Worm (Caenorhabditis elegans) whole organism, L1 larva: ENCODE measurements around the gene ostb-1.

Source experiments
- aly-2 ChIP-seq: fragments of 150-350 bp; optimal IDR thresholded peaks from 2 replicates; lab custom pipeline; 2014; ENCODE audit warnings: missing biosample characterization, missing genetic modification characterization
- blmp-1 ChIP-seq: fragments of 150-350 bp; optimal IDR thresholded peaks from 2 replicates; lab custom pipeline; 2014; ENCODE audit warnings: missing biosample characterization, missing genetic modification characterization
- ceh-90 ChIP-seq: sonication (generic microtip); optimal IDR thresholded peaks from 2 replicates; lab custom pipeline; 2016; ENCODE audit warnings: missing genetic modification characterization, missing compliant biosample characterization
- ces-1 ChIP-seq: fragments of 150-350 bp; optimal IDR thresholded peaks from 2 replicates; lab custom pipeline; 2014; ENCODE audit warnings: missing biosample characterization, missing genetic modification reagents, missing genetic modification characterization
- dpl-1 ChIP-seq, 3 experiments: fragments of 150-350 bp in 2 of 3; sonication (generic microtip) in 1 of 3; optimal IDR thresholded peaks; 2 replicates each; lab custom pipeline; 2014 to 2017; ENCODE audit warnings: missing biosample characterization in 3 of 3, missing genetic modification characterization in 3 of 3, missing genetic modification reagents in 3 of 3
- efl-1 ChIP-seq, 4 experiments: fragments of 150-350 bp; optimal IDR thresholded peaks in 3 of 4; peaks in 1 of 4; 1 replicate in 1 of 4; 2 replicates in 3 of 4; lab custom pipeline; 2014; ENCODE audit warnings: missing biosample characterization in 2 of 4, missing genetic modification characterization in 2 of 4, missing genetic modification reagents in 2 of 4
- fkh-4 ChIP-seq: sonication (generic microtip); optimal IDR thresholded peaks from 2 replicates; lab custom pipeline; 2016; ENCODE audit warnings: missing compliant biosample characterization, missing genetic modification characterization, borderline replicate concordance
- hlh-17 ChIP-seq: fragments of 200-800 bp; sonication (Bioruptor generic); optimal IDR thresholded peaks from 2 replicates; lab custom pipeline; 2018; ENCODE audit warnings: missing genetic modification characterization, mild to moderate bottlenecking, missing compliant biosample characterization, moderate library complexity, borderline replicate concordance
- irx-1 ChIP-seq: sonication (generic microtip); optimal IDR thresholded peaks from 2 replicates; lab custom pipeline; 2016; ENCODE audit warnings: missing genetic modification characterization, missing compliant biosample characterization
- lin-13 ChIP-seq: fragments of 150-350 bp; optimal IDR thresholded peaks from 2 replicates; lab custom pipeline; 2014; ENCODE audit warnings: missing biosample characterization, missing genetic modification reagents, missing genetic modification characterization
- lin-14 ChIP-seq: fragments of 200-800 bp; sonication (Bioruptor generic); optimal IDR thresholded peaks from 2 replicates; lab custom pipeline; 2018; ENCODE audit warnings: mild to moderate bottlenecking, missing genetic modification characterization, moderate library complexity, missing compliant biosample characterization
- lin-35 ChIP-seq, 2 experiments: fragments of 150-350 bp; optimal IDR thresholded peaks; 2 replicates each; lab custom pipeline; 2014; ENCODE audit warnings: missing biosample characterization in 2 of 2, missing genetic modification characterization in 2 of 2, missing genetic modification reagents in 2 of 2
- lin-39 ChIP-seq: fragments of 150-350 bp; optimal IDR thresholded peaks from 2 replicates; lab custom pipeline; 2014; ENCODE audit warnings: missing biosample characterization, missing genetic modification reagents, missing genetic modification characterization
- lsy-2 ChIP-seq, 2 experiments: fragments of 150-350 bp; optimal IDR thresholded peaks; 2 replicates each; lab custom pipeline; 2014; ENCODE audit warnings: missing biosample characterization in 2 of 2, missing genetic modification characterization in 2 of 2
- mep-1 ChIP-seq: fragments of 150-350 bp; optimal IDR thresholded peaks from 2 replicates; lab custom pipeline; 2014; ENCODE audit warnings: missing biosample characterization, missing genetic modification characterization
- nhr-19 ChIP-seq: fragments of 200-800 bp; sonication (Bioruptor generic); conservative IDR thresholded peaks from 2 replicates; pipeline ENCODE4 v1.3.6; 2022; ENCODE audit warnings: missing genetic modification characterization, missing compliant biosample characterization
- nhr-77 ChIP-seq: fragments of 150-350 bp; optimal IDR thresholded peaks from 2 replicates; lab custom pipeline; 2014; ENCODE audit warnings: missing biosample characterization, missing genetic modification characterization
- nhr-85 ChIP-seq: sonication (generic microtip); peaks from one replicate; lab custom pipeline; 2016; ENCODE audit warnings: missing genetic modification characterization, inconsistent platforms, missing compliant biosample characterization
- nhr-90 ChIP-seq: sonication (generic microtip); optimal IDR thresholded peaks from 2 replicates; lab custom pipeline; 2016; ENCODE audit warnings: mild to moderate bottlenecking, missing genetic modification characterization, missing compliant biosample characterization; ENCODE audit not compliant: poor library complexity
- rnt-1 ChIP-seq: sonication (generic microtip); optimal IDR thresholded peaks from 2 replicates; lab custom pipeline; 2016; ENCODE audit warnings: mild to moderate bottlenecking, missing genetic modification characterization, moderate library complexity, missing compliant biosample characterization
- sup-37 ChIP-seq: fragments of 200-800 bp; sonication (Bioruptor generic); optimal IDR thresholded peaks from 2 replicates; lab custom pipeline; 2018; ENCODE audit warnings: mild to moderate bottlenecking, missing genetic modification characterization, missing compliant biosample characterization
- tbx-2 ChIP-seq: sonication (generic microtip); optimal IDR thresholded peaks from 2 replicates; lab custom pipeline; 2016; ENCODE audit warnings: missing genetic modification characterization, missing compliant biosample characterization
- tlp-1 ChIP-seq: fragments of 150-350 bp; optimal IDR thresholded peaks from 2 replicates; lab custom pipeline; 2014; ENCODE audit warnings: missing biosample characterization, missing genetic modification characterization
- unc-62 ChIP-seq: fragments of 150-350 bp; optimal IDR thresholded peaks from 2 replicates; lab custom pipeline; 2014; ENCODE audit warnings: missing biosample characterization, missing genetic modification reagents, missing genetic modification characterization
- unc-98 ChIP-seq: fragments of 200-800 bp; sonication (Bioruptor generic); IDR thresholded peaks from 2 replicates; pipeline ENCODE4 v1.3.6; 2022; ENCODE audit warnings: missing genetic modification characterization, missing compliant biosample characterization

Gene ostb-1

ce11 chrII:7839703-7840102 lies 24.6 kb upstream of the ostb-1 start:
- TF ChIP-seq nhr-90 (tag; lab: Kevin White, UChicago): no peak
- TF ChIP-seq ces-1 (GFP tag; lab: Kevin White, UChicago): no peak
- no peak for TF ChIP-seq fkh-4 (tag; lab: Kevin White, UChicago)
- TF ChIP-seq rnt-1 (tag; lab: Kevin White, UChicago): peak; percentile 15
- TF ChIP-seq lin-35 (GFP tag; optimal IDR thresholded peaks at IDR 0.05; lab: Kevin White, UChicago): peak in 1 of 2 experiments; percentile 8
- TF ChIP-seq blmp-1 (tag; lab: Kevin White, UChicago): peak; percentile 90
- TF ChIP-seq lin-14 (GFP tag; lab: Kevin White, UChicago): peak; percentile 47

ce11 chrII:7842053-7842452 lies 22.3 kb upstream of the ostb-1 start, which contains the start of gene klp-3:
Gene klp-3, plus strand, starts transcription at chrII:7842353.
- TF ChIP-seq nhr-85 (tag; lab: Kevin White, UChicago) (peak; percentile 61), tlp-1 (tag; lab: Kevin White, UChicago) (no peak)

ce11 chrII:7845571-7846236 lies 18.6 kb upstream of the ostb-1 start, which contains the start of gene T09A5.4:
Gene T09A5.4, plus strand, starts transcription at chrII:7846186.
- TF ChIP-seq efl-1 (optimal IDR thresholded peaks at IDR 0.05; lab: Kevin White, UChicago) (peak in 1 of 2 experiments; percentile 10), efl-1 (GFP tag; optimal IDR thresholded peaks at IDR 0.05 in 1 of 2; lab: Kevin White, UChicago) (no peak), lin-14 (GFP tag; lab: Kevin White, UChicago) (peak; percentile 14), lin-13 (GFP tag; lab: Kevin White, UChicago) (no peak), dpl-1 (GFP tag; optimal IDR thresholded peaks at IDR 0.05; lab: Kevin White, UChicago) (peak in 1 of 3 experiments; percentile 18), lsy-2 (tag; optimal IDR thresholded peaks at IDR 0.05; lab: Kevin White, UChicago) (peak in 1 of 2 experiments; percentile 32), lin-39 (tag; lab: Kevin White, UChicago) (no peak), nhr-77 (tag; lab: Kevin White, UChicago) (peak; percentile 7), sup-37 (GFP tag; lab: Kevin White, UChicago) (no peak)

DNA sequence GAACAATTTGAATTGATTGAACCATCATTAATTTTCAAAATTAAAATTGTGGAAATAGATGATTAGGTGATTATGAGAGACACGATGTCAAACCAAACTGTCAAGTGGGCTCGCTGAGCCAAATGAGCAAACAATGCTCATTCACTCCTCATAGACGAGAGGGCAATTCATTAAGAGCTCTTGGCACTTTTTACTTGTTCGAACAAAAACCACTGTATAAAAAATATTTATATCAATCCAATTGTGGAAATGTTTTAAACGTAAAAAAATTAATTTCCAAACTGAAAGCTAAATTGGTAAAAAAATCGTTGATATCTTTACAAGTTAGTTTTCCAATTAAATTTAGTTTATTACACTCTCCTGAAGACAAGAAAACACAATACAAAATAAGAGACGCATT lies 14.6 kb upstream of the ostb-1 start, which contains the start of gene acr-7:
TSS of gene acr-7 (minus strand) at position 101 of the 400 bp plus-strand sequence.
- no peak for TF ChIP-seq hlh-17 (GFP tag; lab: Kevin White, UChicago)
- no peak for TF ChIP-seq ceh-90 (tag; lab: Kevin White, UChicago)
- no peak for TF ChIP-seq unc-98 (GFP tag; lab: Robert Waterston, UW)
- TF ChIP-seq irx-1 (tag; lab: Kevin White, UChicago): no peak
- TF ChIP-seq lin-13 (GFP tag; lab: Kevin White, UChicago): no peak
- TF ChIP-seq nhr-19: no peak

DNA sequence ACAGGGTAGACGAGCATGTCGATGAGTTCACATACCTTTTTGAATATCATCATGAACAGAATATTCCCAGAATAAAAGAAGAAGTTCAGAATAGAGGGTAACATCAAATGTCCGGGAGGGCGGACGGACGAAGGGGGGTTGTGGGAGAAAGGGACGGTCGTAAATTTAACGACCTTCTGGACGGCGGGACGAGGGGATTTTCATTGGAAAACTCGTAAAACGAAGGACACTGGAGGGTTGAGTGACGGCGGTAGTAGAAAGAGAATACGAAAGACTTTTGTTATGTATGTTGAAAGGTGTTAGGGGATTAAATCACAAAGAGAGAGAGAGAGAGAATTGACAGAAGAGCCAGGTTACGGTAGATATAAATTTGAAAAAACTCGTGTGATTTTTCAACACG lies 13.7 kb upstream of the ostb-1 start:
- TF ChIP-seq lsy-2 (tag; optimal IDR thresholded peaks at IDR 0.05; lab: Kevin White, UChicago): peak in 1 of 2 experiments; percentile 24
- peak; percentile 28 for TF ChIP-seq rnt-1 (tag; lab: Kevin White, UChicago)
- TF ChIP-seq blmp-1 (tag; lab: Kevin White, UChicago): peak; percentile 78
- no peak for TF ChIP-seq unc-62
- no peak for TF ChIP-seq irx-1 (tag; lab: Kevin White, UChicago)
- peak; percentile 59 for TF ChIP-seq lin-14 (GFP tag; lab: Kevin White, UChicago)
- TF ChIP-seq tbx-2 (tag; lab: Kevin White, UChicago): no peak
- no peak for TF ChIP-seq efl-1 (optimal IDR thresholded peaks at IDR 0.05; lab: Kevin White, UChicago)
- peak in 1 of 2 experiments; percentile 42 for TF ChIP-seq efl-1 (GFP tag; optimal IDR thresholded peaks at IDR 0.05 in 1 of 2; lab: Kevin White, UChicago)

ce11 chrII:7851480-7851879 lies 12.8 kb upstream of the ostb-1 start:
- peak; percentile 10 for TF ChIP-seq lin-14 (GFP tag; lab: Kevin White, UChicago)
- no peak for TF ChIP-seq efl-1 (optimal IDR thresholded peaks at IDR 0.05; lab: Kevin White, UChicago)
- TF ChIP-seq efl-1 (GFP tag; optimal IDR thresholded peaks at IDR 0.05 in 1 of 2; lab: Kevin White, UChicago): peak in 1 of 2 experiments; percentile 77
- no peak for TF ChIP-seq fkh-4 (tag; lab: Kevin White, UChicago)
- TF ChIP-seq lin-35 (GFP tag; optimal IDR thresholded peaks at IDR 0.05; lab: Kevin White, UChicago): peak in 1 of 2 experiments; percentile 23
- TF ChIP-seq aly-2 (tag; lab: Kevin White, UChicago): no peak
- peak; percentile 16 for TF ChIP-seq mep-1
